Worm (Caenorhabditis elegans) whole organism, L1 larva: ENCODE results near the gene C04E6.13.

ENCODE experiments used
- C04F5.9 ChIP-seq: sonication (generic microtip); optimal IDR thresholded peaks from 2 replicates; lab custom pipeline; 2016; ENCODE audit warnings: missing genetic modification characterization, missing compliant biosample characterization
- C34B4.2 ChIP-seq: sonication (generic microtip); optimal IDR thresholded peaks from 2 replicates; lab custom pipeline; 2017; ENCODE audit warnings: mild to moderate bottlenecking, missing genetic modification characterization, missing compliant biosample characterization
- F16B12.6 ChIP-seq: fragments of 150-350 bp; optimal IDR thresholded peaks from 2 replicates; lab custom pipeline; 2014; ENCODE audit warnings: missing biosample characterization, missing genetic modification characterization
- Y116A8C.19 ChIP-seq: sonication (generic microtip); optimal IDR thresholded peaks from 2 replicates; lab custom pipeline; 2016; ENCODE audit warnings: missing compliant biosample characterization, missing genetic modification characterization, borderline replicate concordance
- aha-1 ChIP-seq: fragments of 150-350 bp; optimal IDR thresholded peaks from 2 replicates; lab custom pipeline; 2014; ENCODE audit warnings: missing biosample characterization, missing genetic modification characterization
- aly-2 ChIP-seq: fragments of 150-350 bp; optimal IDR thresholded peaks from 2 replicates; lab custom pipeline; 2014; ENCODE audit warnings: missing biosample characterization, missing genetic modification characterization
- ama-1 ChIP-seq: fragments of 150-350 bp; optimal IDR thresholded peaks from 2 replicates; lab custom pipeline; 2014
- ceh-8 ChIP-seq: fragments of 200-800 bp; sonication (Bioruptor generic); optimal IDR thresholded peaks from 2 replicates; lab custom pipeline; 2018; ENCODE audit warnings: mild to moderate bottlenecking, missing genetic modification characterization, moderate library complexity, missing compliant biosample characterization
- ceh-90 ChIP-seq: sonication (generic microtip); optimal IDR thresholded peaks from 2 replicates; lab custom pipeline; 2016; ENCODE audit warnings: missing genetic modification characterization, missing compliant biosample characterization
- ces-1 ChIP-seq: fragments of 150-350 bp; optimal IDR thresholded peaks from 2 replicates; lab custom pipeline; 2014; ENCODE audit warnings: missing biosample characterization, missing genetic modification reagents, missing genetic modification characterization
- dsc-1 ChIP-seq: sonication (generic microtip); optimal IDR thresholded peaks from 2 replicates; lab custom pipeline; 2016; ENCODE audit warnings: mild to moderate bottlenecking, missing genetic modification characterization, missing compliant biosample characterization
- efl-1 ChIP-seq, 4 experiments: fragments of 150-350 bp; optimal IDR thresholded peaks in 3 of 4; peaks in 1 of 4; 1 replicate in 1 of 4; 2 replicates in 3 of 4; lab custom pipeline; 2014; ENCODE audit warnings: missing biosample characterization in 2 of 4, missing genetic modification characterization in 2 of 4, missing genetic modification reagents in 2 of 4
- egl-13 ChIP-seq: sonication (generic microtip); optimal IDR thresholded peaks from 2 replicates; lab custom pipeline; 2016; ENCODE audit warnings: missing genotype, missing genetic modification reagents, missing genetic modification characterization, missing compliant biosample characterization
- egl-27 ChIP-seq, 2 experiments: fragments of 150-350 bp in 1 of 2; sonication (generic microtip); optimal IDR thresholded peaks; 3 replicates each; lab custom pipeline; 2017 to 2018; ENCODE audit warnings: missing biosample characterization in 2 of 2, missing genetic modification characterization in 2 of 2, missing genetic modification reagents in 2 of 2
- elt-2 ChIP-seq: sonication (generic microtip); optimal IDR thresholded peaks from 2 replicates; lab custom pipeline; 2016; ENCODE audit warnings: missing genetic modification characterization, mild to moderate bottlenecking, inconsistent platforms, missing compliant biosample characterization, missing genetic modification reagents
- ets-5 ChIP-seq: fragments of 200-800 bp; sonication (Bioruptor generic); IDR thresholded peaks from 2 replicates; pipeline ENCODE4 v1.3.6; 2022; ENCODE audit warnings: missing genetic modification characterization, missing compliant biosample characterization
- hlh-17 ChIP-seq: fragments of 200-800 bp; sonication (Bioruptor generic); optimal IDR thresholded peaks from 2 replicates; lab custom pipeline; 2018; ENCODE audit warnings: missing genetic modification characterization, mild to moderate bottlenecking, missing compliant biosample characterization, moderate library complexity, borderline replicate concordance
- hpl-2 ChIP-seq: fragments of 150-350 bp; optimal IDR thresholded peaks from 2 replicates; lab custom pipeline; 2014; ENCODE audit warnings: missing biosample characterization, missing genetic modification reagents, missing genetic modification characterization
- irx-1 ChIP-seq: sonication (generic microtip); optimal IDR thresholded peaks from 2 replicates; lab custom pipeline; 2016; ENCODE audit warnings: missing genetic modification characterization, missing compliant biosample characterization
- isw-1 ChIP-seq: fragments of 200-800 bp; sonication (Bioruptor generic); IDR thresholded peaks from 2 replicates; pipeline ENCODE4 v1.3.6; 2022; ENCODE audit warnings: missing genetic modification characterization, missing compliant biosample characterization
- lin-13 ChIP-seq: fragments of 150-350 bp; optimal IDR thresholded peaks from 2 replicates; lab custom pipeline; 2014; ENCODE audit warnings: missing biosample characterization, missing genetic modification reagents, missing genetic modification characterization
- lin-14 ChIP-seq: fragments of 200-800 bp; sonication (Bioruptor generic); optimal IDR thresholded peaks from 2 replicates; lab custom pipeline; 2018; ENCODE audit warnings: mild to moderate bottlenecking, missing genetic modification characterization, moderate library complexity, missing compliant biosample characterization
- lin-35 ChIP-seq, 2 experiments: fragments of 150-350 bp; optimal IDR thresholded peaks; 2 replicates each; lab custom pipeline; 2014; ENCODE audit warnings: missing biosample characterization in 2 of 2, missing genetic modification characterization in 2 of 2, missing genetic modification reagents in 2 of 2
- mab-9 ChIP-seq: fragments of 200-800 bp; sonication (Bioruptor generic); IDR thresholded peaks from 2 replicates; pipeline ENCODE4 v1.3.6; 2022; ENCODE audit warnings: missing genetic modification reagents, missing genetic modification characterization, missing compliant biosample characterization
- mdl-1 ChIP-seq, 2 experiments: fragments of 150-350 bp; optimal IDR thresholded peaks; 2 replicates each; lab custom pipeline; 2014 to 2017; ENCODE audit warnings: missing biosample characterization in 2 of 2, missing genetic modification characterization in 2 of 2, inconsistent platforms in 1 of 2
- mep-1 ChIP-seq: fragments of 150-350 bp; optimal IDR thresholded peaks from 2 replicates; lab custom pipeline; 2014; ENCODE audit warnings: missing biosample characterization, missing genetic modification characterization
- nhr-11 ChIP-seq: fragments of 150-350 bp; optimal IDR thresholded peaks from 2 replicates; lab custom pipeline; 2014; ENCODE audit warnings: missing biosample characterization, missing genetic modification characterization
- nhr-12 ChIP-seq: sonication (generic microtip); optimal IDR thresholded peaks from 2 replicates; lab custom pipeline; 2017; ENCODE audit warnings: missing biosample characterization, missing genetic modification characterization
- nhr-19 ChIP-seq: fragments of 200-800 bp; sonication (Bioruptor generic); conservative IDR thresholded peaks from 2 replicates; pipeline ENCODE4 v1.3.6; 2022; ENCODE audit warnings: missing genetic modification characterization, missing compliant biosample characterization
- nhr-28 ChIP-seq: fragments of 150-350 bp; optimal IDR thresholded peaks from 2 replicates; lab custom pipeline; 2014; ENCODE audit warnings: missing biosample characterization, missing genetic modification characterization
- nhr-71 ChIP-seq: sonication (generic microtip); optimal IDR thresholded peaks from 2 replicates; lab custom pipeline; 2016; ENCODE audit warnings: mild to moderate bottlenecking, missing genetic modification characterization, moderate library complexity, missing compliant biosample characterization
- nhr-84 ChIP-seq: sonication (generic microtip); optimal IDR thresholded peaks from 2 replicates; lab custom pipeline; 2017; ENCODE audit warnings: missing biosample characterization, missing genetic modification characterization
- nhr-90 ChIP-seq: sonication (generic microtip); optimal IDR thresholded peaks from 2 replicates; lab custom pipeline; 2016; ENCODE audit warnings: mild to moderate bottlenecking, missing genetic modification characterization, missing compliant biosample characterization; ENCODE audit not compliant: poor library complexity
- pag-3 ChIP-seq: sonication (generic microtip); optimal IDR thresholded peaks from 2 replicates; lab custom pipeline; 2017; ENCODE audit warnings: missing genetic modification characterization, mild to moderate bottlenecking, missing compliant biosample characterization, antibody characterized with exemption, borderline replicate concordance; ENCODE audit not compliant: insufficient read depth
- pax-3 ChIP-seq: fragments of 200-800 bp; sonication (Bioruptor generic); optimal IDR thresholded peaks from 2 replicates; lab custom pipeline; 2018; ENCODE audit warnings: mild to moderate bottlenecking, missing genetic modification characterization, moderate library complexity, missing compliant biosample characterization
- pqm-1 ChIP-seq: sonication (generic microtip); optimal IDR thresholded peaks from 3 replicates; lab custom pipeline; 2017; ENCODE audit warnings: missing biosample characterization, missing genetic modification characterization
- rnt-1 ChIP-seq: sonication (generic microtip); optimal IDR thresholded peaks from 2 replicates; lab custom pipeline; 2016; ENCODE audit warnings: mild to moderate bottlenecking, missing genetic modification characterization, moderate library complexity, missing compliant biosample characterization
- skn-1 ChIP-seq: fragments of 150-350 bp; optimal IDR thresholded peaks from 2 replicates; lab custom pipeline; 2014; ENCODE audit warnings: missing biosample characterization, missing genetic modification characterization
- snpc-4 ChIP-seq: fragments of 150-350 bp; optimal IDR thresholded peaks from 2 replicates; lab custom pipeline; 2014; ENCODE audit warnings: missing biosample characterization, missing genetic modification characterization
- snu-23 ChIP-seq: sonication (generic microtip); optimal IDR thresholded peaks from 2 replicates; lab custom pipeline; 2016; ENCODE audit warnings: missing genetic modification characterization, missing compliant biosample characterization
- sup-37 ChIP-seq: fragments of 200-800 bp; sonication (Bioruptor generic); optimal IDR thresholded peaks from 2 replicates; lab custom pipeline; 2018; ENCODE audit warnings: mild to moderate bottlenecking, missing genetic modification characterization, missing compliant biosample characterization
- swsn-7 ChIP-seq: sonication (generic microtip); optimal IDR thresholded peaks from 2 replicates; lab custom pipeline; 2016; ENCODE audit warnings: missing genetic modification characterization, missing compliant biosample characterization
- tbx-2 ChIP-seq: sonication (generic microtip); optimal IDR thresholded peaks from 2 replicates; lab custom pipeline; 2016; ENCODE audit warnings: missing genetic modification characterization, missing compliant biosample characterization
- unc-130 ChIP-seq: fragments of 150-350 bp; optimal IDR thresholded peaks from 2 replicates; lab custom pipeline; 2017; ENCODE audit warnings: missing biosample characterization, missing genetic modification characterization, inconsistent platforms
- unc-86 ChIP-seq: sonication (generic microtip); optimal IDR thresholded peaks from 2 replicates; lab custom pipeline; 2016; ENCODE audit warnings: missing genetic modification characterization, missing compliant biosample characterization
- vab-15 ChIP-seq: sonication (generic microtip); optimal IDR thresholded peaks from 2 replicates; lab custom pipeline; 2017; ENCODE audit warnings: missing genotype, mild to moderate bottlenecking, missing genetic modification characterization, missing compliant biosample characterization
- xbp-1 ChIP-seq: sonication (generic microtip); optimal IDR thresholded peaks from 2 replicates; lab custom pipeline; 2016; ENCODE audit warnings: missing genetic modification characterization, missing compliant biosample characterization
- zag-1 ChIP-seq: fragments of 150-350 bp; optimal IDR thresholded peaks from 2 replicates; lab custom pipeline; 2014; ENCODE audit warnings: missing biosample characterization, missing genetic modification characterization

Gene C04E6.13

DNA sequence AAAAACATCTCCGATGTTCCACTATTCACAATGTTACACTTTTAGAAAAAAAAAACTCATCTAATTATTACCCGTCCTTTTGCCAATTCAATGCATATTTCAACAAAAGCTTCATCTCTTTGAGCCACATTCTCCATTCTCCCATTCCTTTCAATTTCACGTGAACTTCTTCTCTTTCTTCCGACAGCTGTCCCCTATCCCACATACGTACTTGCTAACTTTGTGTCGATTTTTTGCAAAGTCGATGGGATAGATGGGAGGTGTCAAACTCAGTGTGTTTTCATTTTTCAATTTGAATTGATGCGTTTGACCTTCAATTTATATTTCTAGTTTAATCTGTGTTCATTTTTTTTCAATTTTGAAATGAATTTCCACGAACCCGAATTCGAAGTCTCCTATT lies 21.3 kb upstream of the C04E6.13 start:
- TF ChIP-seq xbp-1 (tag; lab: Kevin White, UChicago) = no peak
- no peak for TF ChIP-seq swsn-7 (tag; lab: Kevin White, UChicago)
- no peak for TF ChIP-seq ceh-8 (GFP tag; lab: Kevin White, UChicago)
- TF ChIP-seq aly-2 (tag; lab: Kevin White, UChicago) = no peak
- no peak for TF ChIP-seq irx-1 (tag; lab: Kevin White, UChicago)
- peak; percentile 6 for TF ChIP-seq rnt-1
- no peak for TF ChIP-seq skn-1 (tag; lab: Kevin White, UChicago)
- TF ChIP-seq lin-14 (GFP tag; lab: Kevin White, UChicago) = peak; percentile 67
- no peak for TF ChIP-seq nhr-28 (tag; lab: Kevin White, UChicago)
- no peak for TF ChIP-seq ama-1 (lab: Kevin White, UChicago)
- TF ChIP-seq ces-1 (GFP tag; lab: Kevin White, UChicago) = no peak
- TF ChIP-seq unc-130 (tag; lab: Kevin White, UChicago) = no peak
- no peak for TF ChIP-seq efl-1 (optimal IDR thresholded peaks at IDR 0.05; lab: Kevin White, UChicago)
- TF ChIP-seq efl-1 (GFP tag; optimal IDR thresholded peaks at IDR 0.05 in 1 of 2; lab: Kevin White, UChicago) = no peak

DNA sequence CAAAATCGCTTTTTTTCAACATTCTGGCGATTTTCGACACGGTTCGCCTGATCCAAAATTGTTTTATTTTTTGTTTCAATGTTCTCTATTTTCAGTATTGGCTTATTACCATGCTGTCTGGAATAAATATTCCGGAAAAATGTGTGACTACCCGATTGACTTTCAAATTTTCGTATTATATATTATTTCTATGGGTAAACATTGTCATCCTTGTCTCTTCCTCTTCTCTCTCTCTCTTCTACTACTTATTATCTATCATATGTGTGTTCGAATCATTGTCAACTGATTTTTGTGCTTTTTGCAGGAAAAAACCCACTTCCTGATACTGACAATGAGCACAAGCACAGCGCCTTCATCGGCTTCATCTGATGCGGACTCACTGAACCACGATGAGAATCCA lies 19.5 kb upstream of the C04E6.13 start, which contains the start of gene C04E6.7:
Gene C04E6.7 (plus strand): TSS at position 301 of the 400 bp plus-strand sequence.
- TF ChIP-seq vab-15 (tag; lab: Kevin White, UChicago) (no peak), pqm-1 (tag; lab: Kevin White, UChicago) (no peak), snpc-4 (tag; lab: Kevin White, UChicago) (no peak), ceh-90 (tag; lab: Kevin White, UChicago) (no peak), mdl-1 (tag; optimal IDR thresholded peaks at IDR 0.05; lab: Kevin White, UChicago) (no peak), mep-1 (tag; lab: Kevin White, UChicago) (no peak), nhr-71 (no peak), nhr-90 (tag; lab: Kevin White, UChicago) (no peak)

DNA sequence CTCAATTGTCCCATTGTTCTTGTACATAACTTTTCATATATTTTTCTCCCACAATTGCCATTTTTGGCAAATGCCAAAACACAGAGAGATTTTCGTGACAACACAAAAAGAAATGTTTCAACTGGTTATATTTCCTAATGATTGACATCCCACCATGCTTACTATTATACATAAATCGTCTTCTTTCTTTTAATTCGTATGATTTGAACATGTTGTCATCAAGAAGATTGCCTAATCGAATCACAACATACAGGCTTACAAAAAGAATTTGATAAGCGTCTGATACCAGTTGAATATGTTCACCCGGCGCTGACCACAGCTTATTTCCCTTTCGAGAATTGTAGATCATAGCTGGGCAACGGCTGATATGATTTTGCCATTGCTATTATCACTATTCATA lies 17.5 kb upstream of the C04E6.13 start, which contains the start of gene grd-9:
Gene grd-9 (plus strand): TSS at position 301 of the 400 bp plus-strand sequence.
- TF ChIP-seq mab-9 (GFP tag; lab: Robert Waterston, UW) = no peak
- TF ChIP-seq mdl-1 (tag; optimal IDR thresholded peaks at IDR 0.05; lab: Kevin White, UChicago) = no peak
- no peak for TF ChIP-seq elt-2 (tag; lab: Kevin White, UChicago)
- no peak for TF ChIP-seq ets-5 (GFP tag; lab: Robert Waterston, UW)
- no peak for TF ChIP-seq isw-1 (GFP tag; lab: Robert Waterston, UW)
- TF ChIP-seq nhr-12 = no peak
- no peak for TF ChIP-seq Y116A8C.19 (tag; lab: Kevin White, UChicago)
- TF ChIP-seq tbx-2 (tag; lab: Kevin White, UChicago) = no peak
- no peak for TF ChIP-seq zag-1
- TF ChIP-seq nhr-19 = no peak
- TF ChIP-seq pax-3 (tag; lab: Kevin White, UChicago) = no peak

DNA sequence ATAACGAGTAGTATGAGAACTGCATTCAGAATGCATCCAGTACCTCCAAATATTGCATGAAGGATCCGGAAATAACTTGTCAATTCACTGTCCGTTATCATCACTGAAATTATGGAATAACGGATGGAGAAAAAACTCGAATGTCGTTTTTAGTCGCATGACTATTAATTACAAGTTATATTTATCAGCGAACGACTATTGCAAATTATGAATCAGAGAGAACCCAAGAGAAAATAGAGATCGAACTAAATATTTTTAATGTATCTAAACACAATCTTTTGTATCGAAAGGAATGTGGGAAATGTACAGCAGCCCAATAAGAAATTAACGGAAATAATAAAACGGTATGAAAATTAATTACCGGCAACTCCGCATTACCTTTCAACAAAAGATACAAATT lies 12.6 kb upstream of the C04E6.13 start, which contains the start of gene srd-16:
Gene srd-16 (minus strand): TSS at position 101 of the 400 bp plus-strand sequence.
- TF ChIP-seq lin-13 (GFP tag; lab: Kevin White, UChicago) (no peak), F16B12.6 (tag; lab: Kevin White, UChicago) (no peak), dsc-1 (tag; lab: Kevin White, UChicago) (no peak), C34B4.2 (no peak), aha-1 (no peak), egl-27 (tag; optimal IDR thresholded peaks at IDR 0.05; lab: Kevin White, UChicago) (no peak), snu-23 (GFP tag; lab: Kevin White, UChicago) (no peak), C04F5.9 (tag; lab: Kevin White, UChicago) (no peak), nhr-11 (tag; lab: Kevin White, UChicago) (no peak), nhr-84 (no peak), hlh-17 (GFP tag; lab: Kevin White, UChicago) (no peak), sup-37 (GFP tag; lab: Kevin White, UChicago) (no peak), efl-1 (optimal IDR thresholded peaks at IDR 0.05; lab: Kevin White, UChicago) (no peak), efl-1 (GFP tag; optimal IDR thresholded peaks at IDR 0.05 in 1 of 2; lab: Kevin White, UChicago) (no peak), hpl-2 (GFP tag; lab: Kevin White, UChicago) (no peak), pag-3 (tag; lab: Kevin White, UChicago) (no peak), unc-86 (tag; lab: Kevin White, UChicago) (no peak), lin-35 (GFP tag; optimal IDR thresholded peaks at IDR 0.05; lab: Kevin White, UChicago) (no peak), egl-13 (tag; lab: Kevin White, UChicago) (no peak)
- TF ChIP-seq, all 84 proteins: peak for 0
